Fruit fly (Drosophila melanogaster) whole organism, wandering third instar larva: Measurements from ENCODE around the gene Fum1.
A peak's percentile ranks its signal among the peaks of the same experiment; 100 is the strongest.

Experiments used
- Abd-B ChIP-seq: fragments of >200 bp; optimal IDR thresholded peaks from 2 replicates; lab custom pipeline; 2017; ENCODE audit warnings: missing biosample characterization, missing genetic modification characterization
- CG32264 ChIP-seq: fragments of 200-800 bp; sonication (Bioruptor generic); optimal IDR thresholded peaks from 2 replicates; lab custom pipeline; 2016; ENCODE audit warnings: missing biosample characterization, missing genetic modification characterization
- CG9705 ChIP-seq: fragments of 200-800 bp; sonication (Bioruptor generic); optimal IDR thresholded peaks from 2 replicates; lab custom pipeline; 2018; ENCODE audit warnings: missing biosample characterization, mild to moderate bottlenecking, missing genetic modification characterization
- CrebA ChIP-seq: fragments of 200-800 bp; sonication (Bioruptor generic); optimal IDR thresholded peaks from 2 replicates; lab custom pipeline; 2016; ENCODE audit warnings: missing biosample characterization, mild to moderate bottlenecking, missing genetic modification characterization, borderline replicate concordance
- Dif ChIP-seq: fragments of 200-275, 200-300 bp; sonication (Bioruptor generic); optimal IDR thresholded peaks from 2 replicates; lab custom pipeline; 2018; ENCODE audit warnings: missing biosample characterization, missing genetic modification characterization; ENCODE audit not compliant: partially characterized antibody
- GATAd ChIP-seq: sonication (Bioruptor generic); optimal IDR thresholded peaks from 2 replicates; lab custom pipeline; 2016; ENCODE audit warnings: missing biosample characterization, missing genetic modification characterization
- HLH106 ChIP-seq: fragments of 200-800 bp; optimal IDR thresholded peaks from 3 replicates; lab custom pipeline; 2019; ENCODE audit warnings: missing biosample characterization, mild to moderate bottlenecking, missing genetic modification characterization, moderate library complexity
- Hnf4 ChIP-seq: fragments of 200-800 bp; sonication (Bioruptor generic); optimal IDR thresholded peaks from 2 replicates; lab custom pipeline; 2016; ENCODE audit warnings: missing biosample characterization, mild to moderate bottlenecking, missing genetic modification characterization
- Hr83 ChIP-seq: fragments of 200-300 bp; sonication (Bioruptor generic); optimal IDR thresholded peaks from 2 replicates; lab custom pipeline; 2016; ENCODE audit warnings: missing biosample characterization, mild to moderate bottlenecking, missing genetic modification characterization, moderate library complexity; ENCODE audit not compliant: poor library complexity, severe bottlenecking
- Jra ChIP-seq: sonication (Bioruptor generic); optimal IDR thresholded peaks from 2 replicates; lab custom pipeline; 2016; ENCODE audit warnings: missing biosample characterization, missing genetic modification characterization
- Myc ChIP-seq: fragments of >200 bp; optimal IDR thresholded peaks from 2 replicates; lab custom pipeline; 2017
- N ChIP-seq: fragments of >200 bp; optimal IDR thresholded peaks from 2 replicates; lab custom pipeline; 2018; ENCODE audit warnings: missing biosample characterization, missing external identifiers, missing genetic modification characterization
- OdsH ChIP-seq: fragments of 200-800 bp; sonication (Bioruptor generic); optimal IDR thresholded peaks from 2 replicates; lab custom pipeline; 2016; ENCODE audit warnings: missing biosample characterization, mild to moderate bottlenecking, missing genetic modification characterization
- Rel ChIP-seq, 2 experiments: fragments of 200-800 bp; sonication (Bioruptor generic) in 1 of 2; optimal IDR thresholded peaks; 2 replicates in 1 of 2; 3 replicates in 1 of 2; lab custom pipeline; 2016 to 2019; ENCODE audit warnings: mild to moderate bottlenecking in 2 of 2, missing biosample characterization in 2 of 2, missing genetic modification characterization in 2 of 2, moderate library complexity in 1 of 2
- Sp1 ChIP-seq: fragments of 200-800 bp; sonication (Bioruptor generic); optimal IDR thresholded peaks from 3 replicates; lab custom pipeline; 2019; ENCODE audit warnings: missing biosample characterization, mild to moderate bottlenecking, missing genetic modification characterization, moderate library complexity
- Vsx2 ChIP-seq: fragments of 200-300, 225-300 bp; sonication (Bioruptor generic); optimal IDR thresholded peaks from 2 replicates; lab custom pipeline; 2018; ENCODE audit warnings: missing biosample characterization, missing genetic modification characterization; ENCODE audit not compliant: partially characterized antibody
- br ChIP-seq: fragments of 200-800 bp; sonication (Bioruptor generic); optimal IDR thresholded peaks from 2 replicates; lab custom pipeline; 2016; ENCODE audit warnings: missing biosample characterization, missing genetic modification characterization
- brk ChIP-seq: fragments of 200-800 bp; sonication (Bioruptor generic); optimal IDR thresholded peaks from 2 replicates; lab custom pipeline; 2016; ENCODE audit warnings: missing biosample characterization, mild to moderate bottlenecking, missing genetic modification characterization
- dl ChIP-seq, 2 experiments: fragments of 175-275, 200-275 bp in 1 of 2; fragments of 200-275 bp in 1 of 2; sonication (Bioruptor generic); optimal IDR thresholded peaks; lab custom pipeline; 2018; ENCODE audit warnings: mild to moderate bottlenecking in 2 of 2, missing biosample characterization in 2 of 2, missing genetic modification characterization in 2 of 2, moderate library complexity in 2 of 2; ENCODE audit not compliant: partially characterized antibody in 2 of 2, insufficient read depth in 1 of 2
- dmrt93B ChIP-seq: fragments of 200-800 bp; sonication (Bioruptor generic); optimal IDR thresholded peaks from 2 replicates; lab custom pipeline; 2018; ENCODE audit warnings: missing biosample characterization, mild to moderate bottlenecking, missing genetic modification characterization
- dsf ChIP-seq: sonication (Bioruptor generic); optimal IDR thresholded peaks from 2 replicates; lab custom pipeline; 2016; ENCODE audit warnings: missing biosample characterization, missing genetic modification characterization, borderline replicate concordance
- ey ChIP-seq: fragments of 200-800 bp; sonication (Bioruptor generic); optimal IDR thresholded peaks from 2 replicates; lab custom pipeline; 2016; ENCODE audit warnings: missing biosample characterization, missing genetic modification characterization
- foxo ChIP-seq, 2 experiments: fragments of 200-800 bp; sonication (Bioruptor generic); optimal IDR thresholded peaks; 2 replicates in 1 of 2; 3 replicates in 1 of 2; lab custom pipeline; 2016 to 2017; ENCODE audit warnings: missing biosample characterization in 2 of 2, missing genetic modification characterization in 2 of 2
- fru ChIP-seq: fragments of 200-800 bp; sonication (Bioruptor generic); optimal IDR thresholded peaks from 3 replicates; lab custom pipeline; 2016; ENCODE audit warnings: missing biosample characterization, mild to moderate bottlenecking, missing genetic modification characterization
- h ChIP-seq: fragments of 200-800 bp; sonication (Bioruptor generic); optimal IDR thresholded peaks from 3 replicates; lab custom pipeline; 2016; ENCODE audit warnings: missing biosample characterization, mild to moderate bottlenecking, missing genetic modification characterization
- jim ChIP-seq: fragments of 175-275, 200-325 bp; sonication (Bioruptor generic); optimal IDR thresholded peaks from 2 replicates; lab custom pipeline; 2016; ENCODE audit warnings: missing biosample characterization, mild to moderate bottlenecking, missing genetic modification characterization
- lola ChIP-seq: fragments of >200 bp; optimal IDR thresholded peaks from 2 replicates; lab custom pipeline; 2017; ENCODE audit warnings: missing biosample characterization, missing genetic modification characterization
- pan ChIP-seq: fragments of >200 bp; optimal IDR thresholded peaks from 2 replicates; lab custom pipeline; 2017
- psq ChIP-seq: fragments of 200-800 bp; sonication (Bioruptor generic); optimal IDR thresholded peaks from 3 replicates; lab custom pipeline; 2017; ENCODE audit warnings: missing biosample characterization, mild to moderate bottlenecking, missing genetic modification characterization, moderate library complexity
- rgr ChIP-seq: fragments of 200-800 bp; sonication (Bioruptor generic); optimal IDR thresholded peaks from 3 replicates; lab custom pipeline; 2016; ENCODE audit warnings: missing biosample characterization, mild to moderate bottlenecking, missing genetic modification characterization
- sv ChIP-seq: fragments of 200-800 bp; sonication (Bioruptor generic); optimal IDR thresholded peaks from 3 replicates; lab custom pipeline; 2016; ENCODE audit warnings: missing biosample characterization, missing genetic modification characterization
- tai ChIP-seq: sonication (Bioruptor generic); optimal IDR thresholded peaks from 2 replicates; lab custom pipeline; 2016; ENCODE audit warnings: missing biosample characterization, missing genetic modification characterization
- usp ChIP-seq: fragments of >200 bp; optimal IDR thresholded peaks from 2 replicates; lab custom pipeline; 2017; ENCODE audit warnings: missing biosample characterization, missing genetic modification characterization
- woc ChIP-seq: sonication (Bioruptor generic); optimal IDR thresholded peaks from 2 replicates; lab custom pipeline; 2016; ENCODE audit warnings: missing biosample characterization, mild to moderate bottlenecking, missing genetic modification characterization

The Fum1 gene

dm6 chrX:6659919-6660318, 18.3 kb upstream of the Fum1 start:
- no peak for TF ChIP-seq dl (GFP tag; optimal IDR thresholded peaks at IDR 0.05; lab: Kevin White, UChicago; ENCODE audit: insufficient read depth in 1 of 2, partially characterized antibody in 2 of 2)
- TF ChIP-seq woc, result no peak
- no peak for TF ChIP-seq lola (GFP tag; lab: Kevin White, UChicago)
- no peak for TF ChIP-seq Rel (GFP tag; optimal IDR thresholded peaks at IDR 0.05; lab: Kevin White, UChicago)
- peak; percentile 1 for TF ChIP-seq Rel (tag; optimal IDR thresholded peaks at IDR 0.05; lab: Kevin White, UChicago)
- TF ChIP-seq psq (GFP tag; lab: Kevin White, UChicago), result peak; percentile 53
- TF ChIP-seq N (GFP tag; lab: Kevin White, UChicago), result peak; percentile 52
- TF ChIP-seq h (GFP tag; lab: Kevin White, UChicago), result no peak
- TF ChIP-seq pan (lab: Kevin White, UChicago), result no peak
- no peak for TF ChIP-seq Vsx2 (GFP tag; lab: Kevin White, UChicago)

dm6 chrX:6661392-6661837, 16.8 kb upstream of the Fum1 start, which contains the start of the genes CG3224 and Ctr1A:
TSS of gene CG3224 (minus strand) at chrX:6661462.
TSS of gene Ctr1A (plus strand) at chrX:6661647.
- TF ChIP-seq lola (GFP tag; lab: Kevin White, UChicago) (no peak), brk (peak; percentile 20), dsf (GFP tag; lab: Kevin White, UChicago) (no peak), Hnf4 (peak; percentile 13), CrebA (GFP tag; lab: Kevin White, UChicago) (no peak), tai (no peak), foxo (GFP tag; optimal IDR thresholded peaks at IDR 0.05; lab: Kevin White, UChicago) (peak in 1 of 2 experiments; percentile 5), woc (peak; percentile 4), h (GFP tag; lab: Kevin White, UChicago) (peak; percentile 44), rgr (GFP tag; lab: Kevin White, UChicago) (no peak), fru (GFP tag; lab: Kevin White, UChicago) (peak; percentile 35), Jra (GFP tag; lab: Kevin White, UChicago) (peak; percentile 19)

dm6 chrX:6661880-6662279, 16.3 kb upstream of the Fum1 start:
- TF ChIP-seq rgr (GFP tag; lab: Kevin White, UChicago) (no peak), tai (no peak), CG32264 (GFP tag; lab: Kevin White, UChicago) (no peak), br (no peak), brk (no peak), Hnf4 (no peak), pan (lab: Kevin White, UChicago) (no peak), h (GFP tag; lab: Kevin White, UChicago) (no peak), psq (GFP tag; lab: Kevin White, UChicago) (peak; percentile 9), OdsH (peak; percentile 21), Abd-B (GFP tag; lab: Kevin White, UChicago) (no peak), jim (GFP tag; lab: Kevin White, UChicago) (no peak), Dif (no peak), Myc (lab: Kevin White, UChicago) (no peak), lola (GFP tag; lab: Kevin White, UChicago) (no peak), HLH106 (tag; lab: Kevin White, UChicago) (no peak), CG9705 (no peak), GATAd (no peak), foxo (GFP tag; optimal IDR thresholded peaks at IDR 0.05; lab: Kevin White, UChicago) (peak in 1 of 2 experiments; percentile 6), sv (no peak), N (GFP tag; lab: Kevin White, UChicago) (no peak), Vsx2 (GFP tag; lab: Kevin White, UChicago) (no peak), dl (GFP tag; optimal IDR thresholded peaks at IDR 0.05; lab: Kevin White, UChicago; ENCODE audit: insufficient read depth in 1 of 2, partially characterized antibody in 2 of 2) (no peak)

- TF ChIP-seq Hr83 (GFP tag; lab: Kevin White, UChicago) (no peak), woc (no peak), fru (GFP tag; lab: Kevin White, UChicago) (no peak), Myc (lab: Kevin White, UChicago) (no peak), Dif (no peak), h (GFP tag; lab: Kevin White, UChicago) (no peak), psq (GFP tag; lab: Kevin White, UChicago) (no peak), ey (no peak), usp (GFP tag; lab: Kevin White, UChicago) (no peak), Sp1 (GFP tag; lab: Kevin White, UChicago) (no peak), Hnf4 (no peak), pan (lab: Kevin White, UChicago) (no peak), Vsx2 (GFP tag; lab: Kevin White, UChicago) (no peak), CrebA (GFP tag; lab: Kevin White, UChicago) (no peak), jim (GFP tag; lab: Kevin White, UChicago) (no peak), dmrt93B (no peak), CG9705 (no peak)
These were observed 15.8 kb upstream of the Fum1 start for dm6 chrX:6662378-6662777.
